Fruit fly (Drosophila melanogaster): Measurements from ENCODE around the gene CG14818.

- TF ChIP-seq D1 (tag; optimal IDR thresholded peaks at IDR 0.05), result no peak
- TF ChIP-seq CG13204 (GFP tag; optimal IDR thresholded peaks at IDR 0.05), result no peak
- peak; percentile 1 for TF ChIP-seq CG9948 (tag; optimal IDR thresholded peaks at IDR 0.05)
- no peak for TF ChIP-seq rn (GFP tag; IDR thresholded peaks at IDR 0.05)
- TF ChIP-seq CG34367 (tag; optimal IDR thresholded peaks at IDR 0.05), result peak; percentile 50
- no peak for TF ChIP-seq CG10348 (GFP tag; IDR thresholded peaks at IDR 0.05)
- no peak for TF ChIP-seq CG32121 (GFP tag; IDR thresholded peaks at IDR 0.05)
- TF ChIP-seq CG8159 (tag; optimal IDR thresholded peaks at IDR 0.05), result no peak
These were observed 29.2 kb upstream of the CG14818 start, which contains the start of the genes Edem1 and Rbcn-3B for dm6 chrX:1908757-1909156.
